Worm (Caenorhabditis elegans): ENCODE measurements around the gene sru-23.
"Not testable (repeated sequence)": the region's sequence is repeated elsewhere in the genome, so short reads cannot be mapped to it uniquely, and the experiment has no call there.

The sru-23 gene

DNA sequence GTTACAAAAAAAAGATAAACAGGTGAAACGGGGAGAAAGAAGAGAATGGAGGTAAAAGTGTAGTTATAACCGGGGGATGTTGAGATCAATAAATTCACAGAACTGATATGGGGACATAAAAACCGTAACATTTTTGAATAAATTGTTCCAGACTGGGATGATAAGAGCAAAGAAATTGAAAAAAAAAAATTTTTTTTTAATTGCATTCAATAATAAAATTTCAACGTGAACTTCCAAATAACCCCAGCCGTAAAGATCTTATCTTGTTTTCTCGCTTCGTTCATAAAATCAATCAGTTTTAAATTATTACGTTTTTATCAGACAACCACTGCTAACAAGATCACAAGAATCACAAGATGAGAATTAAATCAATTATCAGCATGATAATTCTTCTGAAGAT is 19.5 kb upstream of the sru-23 start, which contains the start of gene C06C6.7:
C06C6.7 (plus strand) TSS at position 301 of the 400 bp plus-strand sequence.
- not testable (repeated sequence) for TF ChIP-seq tbx-2, npax-4, ceh-9 (tag; optimal IDR thresholded peaks at IDR 0.05)

- TF ChIP-seq sdc-2 (tag; optimal IDR thresholded peaks at IDR 0.05) (no peak), C38D4.7 (GFP tag; optimal IDR thresholded peaks at IDR 0.05) (no peak), fkh-6 (tag; optimal IDR thresholded peaks at IDR 0.05) (no peak), zip-5 (tag; optimal IDR thresholded peaks at IDR 0.05) (no peak), ama-1 (optimal IDR thresholded peaks at IDR 0.05) (no peak), pha-4 (tag; optimal IDR thresholded peaks at IDR 0.05) (no peak), fax-1 (tag; optimal IDR thresholded peaks at IDR 0.05) (no peak), lim-6 (tag; optimal IDR thresholded peaks at IDR 0.05) (no peak), ceh-48 (tag; optimal IDR thresholded peaks at IDR 0.05) (no peak), ahr-1 (tag; optimal IDR thresholded peaks at IDR 0.05) (no peak), ceh-14 (tag; optimal IDR thresholded peaks at IDR 0.05) (no peak), ztf-16 (tag; optimal IDR thresholded peaks at IDR 0.05) (no peak), hlh-15 (tag; optimal IDR thresholded peaks at IDR 0.05) (no peak), unc-55 (GFP tag; optimal IDR thresholded peaks at IDR 0.05) (no peak), sox-4 (tag; optimal IDR thresholded peaks at IDR 0.05) (no peak), pax-1 (tag; optimal IDR thresholded peaks at IDR 0.05) (no peak), lin-11 (tag; optimal IDR thresholded peaks at IDR 0.05) (no peak)
Measured at ce11 chrV:15988074-15988473, 15.7 kb upstream of the sru-23 start, which contains the start of gene F36G9.15. Gene F36G9.15 (minus strand): TSS chrV:15988174.

- TF ChIP-seq ahr-1 (tag; optimal IDR thresholded peaks at IDR 0.05) (no peak), npax-4 (tag; optimal IDR thresholded peaks at IDR 0.05) (no peak), unc-42 (tag; optimal IDR thresholded peaks at IDR 0.05) (no peak), ceh-19 (GFP tag; optimal IDR thresholded peaks at IDR 0.05) (no peak), zip-5 (tag; optimal IDR thresholded peaks at IDR 0.05) (no peak), pat-9 (tag; optimal IDR thresholded peaks at IDR 0.05) (no peak), tbx-2 (tag; optimal IDR thresholded peaks at IDR 0.05) (no peak), hlh-8 (tag; optimal IDR thresholded peaks at IDR 0.05) (no peak), pha-2 (tag; optimal IDR thresholded peaks at IDR 0.05) (no peak), ceh-2 (tag; optimal IDR thresholded peaks at IDR 0.05) (no peak), hlh-6 (tag; optimal IDR thresholded peaks at IDR 0.05) (no peak), rnt-1 (tag; optimal IDR thresholded peaks at IDR 0.05) (no peak), lin-11 (tag; optimal IDR thresholded peaks at IDR 0.05) (no peak), gmeb-2 (tag; optimal IDR thresholded peaks at IDR 0.05) (no peak), dmd-4 (tag; optimal IDR thresholded peaks at IDR 0.05; ENCODE audit: borderline replicate concordance) (no peak), sdc-2 (tag; optimal IDR thresholded peaks at IDR 0.05) (no peak)
Measured at ce11 chrV:15982733-15983344, 10.5 kb upstream of the sru-23 start, which contains the start of the genes fbxa-99 and F36G9.13. Gene fbxa-99 (minus strand): TSS chrV:15982854. Gene F36G9.13 (plus strand): TSS chrV:15983294.

ce11 chrV:15978232-15978764 is 5.9 kb upstream of the sru-23 start, which contains the start of gene oac-20:
Gene oac-20 (plus strand): TSS chrV:15978714.
- TF ChIP-seq unc-86 (tag; optimal IDR thresholded peaks at IDR 0.05) (no peak), pros-1 (tag; optimal IDR thresholded peaks at IDR 0.05) (no peak), tbx-7 (tag; optimal IDR thresholded peaks at IDR 0.05) (no peak), C08G9.2 (tag; optimal IDR thresholded peaks at IDR 0.05) (no peak), ttx-3 (tag; optimal IDR thresholded peaks at IDR 0.05) (no peak), ceh-6 (GFP tag; optimal IDR thresholded peaks at IDR 0.05) (no peak), rnt-1 (tag; optimal IDR thresholded peaks at IDR 0.05) (no peak), ets-4 (tag; optimal IDR thresholded peaks at IDR 0.05) (no peak), ceh-2 (tag; optimal IDR thresholded peaks at IDR 0.05) (no peak), fkh-10 (GFP tag; optimal IDR thresholded peaks at IDR 0.05) (no peak), ceh-48 (tag; optimal IDR thresholded peaks at IDR 0.05) (no peak), che-1 (tag; optimal IDR thresholded peaks at IDR 0.05) (no peak), eyg-1 (tag; optimal IDR thresholded peaks at IDR 0.05) (no peak), ref-2 (tag; optimal IDR thresholded peaks at IDR 0.05) (no peak), F13H6.1 (tag; optimal IDR thresholded peaks at IDR 0.05) (no peak), pat-9 (tag; optimal IDR thresholded peaks at IDR 0.05) (no peak)

All from whole organism, late embryonic.